Worm (Caenorhabditis elegans): ENCODE measurements around the gene hsp-3.

DNA sequence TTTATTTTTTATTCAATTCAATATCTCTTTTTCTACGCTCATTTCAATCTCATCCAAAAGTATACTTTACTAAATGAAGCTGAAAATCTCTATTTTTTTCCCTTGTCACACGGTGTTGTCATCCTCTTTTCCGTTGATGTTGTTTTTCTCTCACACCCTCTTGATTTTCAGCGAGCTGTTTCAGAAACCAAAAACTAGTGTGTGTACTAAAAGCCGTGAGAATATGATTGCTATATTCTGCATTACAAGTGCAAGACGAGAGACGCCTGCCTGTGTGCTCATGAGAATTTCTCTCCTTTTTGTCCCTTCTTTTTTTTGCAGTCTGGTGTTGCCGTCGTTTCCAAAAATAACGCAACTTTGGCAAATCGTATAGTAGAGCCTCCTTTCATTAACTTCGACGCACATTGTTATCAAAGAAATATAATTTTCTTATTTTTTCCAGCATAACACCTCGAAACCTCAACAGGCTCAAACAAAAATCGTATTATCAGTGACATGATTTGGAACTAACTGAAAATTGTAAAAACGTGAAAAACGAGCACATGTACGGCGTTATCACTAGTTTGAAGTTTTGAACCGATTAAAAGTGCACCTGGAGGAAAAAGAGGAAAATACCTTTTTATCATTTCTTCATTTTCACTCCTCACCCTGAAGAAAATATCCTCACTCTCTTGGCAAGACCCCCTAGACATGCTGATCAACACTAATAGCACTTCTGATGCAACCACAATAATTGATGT, 26.3 kb upstream of the hsp-3 start, which contains the start of gene C15H9.2:
- TF ChIP-seq sma-3 (GFP tag; optimal IDR thresholded peaks at IDR 0.05) (no peak), blmp-1 (tag; optimal IDR thresholded peaks at IDR 0.05; ENCODE audit: insufficient read depth) (no peak), alr-1 (tag; optimal IDR thresholded peaks at IDR 0.05) (no peak), unc-62 (GFP tag; optimal IDR thresholded peaks at IDR 0.05) (no peak), unc-39 (tag; optimal IDR thresholded peaks at IDR 0.05) (no peak), skn-1 (tag; optimal IDR thresholded peaks at IDR 0.05) (no peak), lin-13 (GFP tag; optimal IDR thresholded peaks at IDR 0.05) (no peak), mab-5 (tag; optimal IDR thresholded peaks at IDR 0.05) (no peak), C34F6.9 (tag; optimal IDR thresholded peaks at IDR 0.05) (no peak), lsy-2 (tag; optimal IDR thresholded peaks at IDR 0.05) (no peak), nhr-12 (tag; optimal IDR thresholded peaks at IDR 0.05) (no peak)
